Worm (Caenorhabditis elegans): ENCODE results near the gene bath-9.

bath-9 gene

DNA sequence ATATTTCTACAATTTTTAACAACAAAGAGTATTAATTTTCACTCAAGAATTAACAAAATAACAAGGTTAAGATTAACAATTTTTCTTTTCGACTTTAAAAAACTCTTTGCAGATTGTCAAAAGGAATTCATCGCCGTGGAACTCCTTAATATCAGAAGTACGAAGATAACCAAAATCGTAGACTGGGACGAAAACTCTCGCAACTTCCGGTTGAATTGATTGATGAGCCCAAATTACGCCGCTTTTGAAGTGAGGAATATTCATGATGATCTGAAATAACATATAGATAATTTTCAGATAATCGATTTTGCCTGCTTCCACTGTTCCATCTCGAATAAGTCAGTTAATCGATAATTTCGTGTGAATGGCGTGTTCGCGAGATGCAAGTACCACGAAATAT, 33.2 kb upstream of the bath-9 start, which contains the start of gene F14D2.15:
F14D2.15 (minus strand) TSS at position 101 of the 400 bp plus-strand sequence.
- no peak for TF ChIP-seq hmbx-1 (tag; optimal IDR thresholded peaks at IDR 0.05)

DNA sequence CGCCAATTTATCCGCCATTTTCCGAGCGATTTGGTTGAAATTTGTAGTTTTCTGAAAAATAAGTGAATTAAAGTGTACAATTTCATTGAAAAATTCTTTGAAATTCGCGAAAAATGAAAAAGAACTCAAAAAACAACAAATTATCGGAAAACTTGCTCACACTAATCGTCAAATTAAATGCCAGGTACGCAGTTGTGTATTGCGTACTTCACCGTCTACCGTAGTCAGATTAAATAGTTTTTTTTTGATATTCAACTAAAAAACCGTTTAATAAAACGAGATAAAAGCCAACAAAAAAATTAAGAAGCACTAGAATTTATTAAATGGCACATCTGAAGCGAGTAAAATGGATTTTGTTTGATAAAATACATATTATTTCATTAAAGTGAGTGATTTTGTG, 32.0 kb upstream of the bath-9 start, which contains the start of gene bath-28:
bath-28 (minus strand) TSS at position 51 of the 400 bp plus-strand sequence.
- TF ChIP-seq sea-1 (GFP tag; conservative IDR thresholded peaks at IDR 0.05) (no peak), ceh-13 (GFP tag; optimal IDR thresholded peaks at IDR 0.05) (no peak), ceh-36 (tag; optimal IDR thresholded peaks at IDR 0.05) (no peak), tra-4 (tag; optimal IDR thresholded peaks at IDR 0.05) (no peak), ama-1 (optimal IDR thresholded peaks at IDR 0.05) (no peak), B0310.2 (tag; optimal IDR thresholded peaks at IDR 0.05) (no peak), F13C5.2 (tag; optimal IDR thresholded peaks at IDR 0.05) (no peak), pes-1 (GFP tag; IDR thresholded peaks at IDR 0.05) (no peak), hmg-4 (GFP tag; optimal IDR thresholded peaks at IDR 0.05) (no peak), tbx-37 (GFP tag; conservative IDR thresholded peaks at IDR 0.05) (no peak), scrt-1 (GFP tag; IDR thresholded peaks at IDR 0.05) (no peak), hnd-1 (tag; optimal IDR thresholded peaks at IDR 0.05) (no peak), flt-1 (GFP tag; IDR thresholded peaks at IDR 0.05) (no peak), ets-7 (tag; optimal IDR thresholded peaks at IDR 0.05) (no peak)

DNA sequence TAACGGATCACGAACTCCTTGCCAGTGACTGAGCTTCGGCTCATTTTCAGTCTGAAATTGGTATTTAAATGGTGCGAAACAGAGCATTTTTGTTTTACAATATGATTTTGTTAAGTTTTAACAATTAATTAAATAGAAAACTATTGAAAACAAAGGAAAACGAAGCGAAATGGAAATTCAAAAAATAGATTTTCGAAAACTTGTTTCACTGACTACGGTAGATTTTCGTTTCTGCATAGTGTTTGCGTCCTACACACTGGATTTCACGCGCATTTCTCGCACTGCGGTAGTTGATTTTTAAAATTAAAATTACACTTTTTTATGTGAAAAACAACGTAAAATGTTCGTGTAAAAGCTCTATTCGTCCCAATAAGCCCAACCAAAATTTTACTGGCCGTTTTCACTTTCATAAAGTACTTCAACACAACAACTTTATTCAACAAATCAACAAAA, 30.5 kb upstream of the bath-9 start, which contains the start of gene bath-30:
bath-30 (minus strand) TSS at position 51 of the 453 bp plus-strand sequence.
- TF ChIP-seq ama-1 (optimal IDR thresholded peaks at IDR 0.05) (no peak), ets-7 (tag; optimal IDR thresholded peaks at IDR 0.05) (no peak), flt-1 (GFP tag; IDR thresholded peaks at IDR 0.05) (no peak), ceh-13 (GFP tag; optimal IDR thresholded peaks at IDR 0.05) (no peak), scrt-1 (GFP tag; IDR thresholded peaks at IDR 0.05) (no peak)

DNA sequence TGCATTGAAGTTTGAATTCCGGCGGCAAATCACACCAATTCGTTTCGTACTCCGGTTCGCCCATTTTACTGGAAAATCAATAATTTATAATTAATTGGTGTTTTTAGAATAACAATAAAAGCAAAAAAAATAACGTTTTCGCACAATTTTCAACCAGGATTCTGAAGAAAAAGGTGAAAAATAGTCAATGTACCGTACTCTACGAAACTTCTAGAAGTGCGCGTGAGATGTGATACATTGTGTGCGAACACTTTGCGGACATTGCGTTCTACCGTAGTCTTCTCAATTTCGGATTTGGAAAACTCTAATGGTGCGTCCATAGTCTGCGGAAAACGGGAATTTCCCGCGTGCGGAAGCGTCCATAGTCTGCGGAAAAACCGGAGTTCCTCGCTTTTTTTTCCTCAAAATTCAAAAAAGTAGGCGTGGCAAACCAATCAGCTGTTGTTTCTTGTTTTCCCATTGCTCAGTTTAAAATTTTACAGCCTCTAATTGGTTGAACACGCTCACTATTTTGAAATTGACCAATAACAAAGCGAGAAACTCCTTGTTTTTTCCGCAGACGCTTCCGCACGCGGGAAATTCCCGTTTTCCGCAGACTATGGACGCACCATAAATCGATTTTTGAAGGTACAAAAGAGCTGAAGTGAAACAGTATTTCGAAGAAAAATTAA, 28.8 kb upstream of the bath-9 start, which contains the start of the genes F14D2.14 and bath-29:
F14D2.14 (minus strand) TSS at position 51 of the 671 bp plus-strand sequence.
bath-29 (plus strand) TSS at position 621 of the 671 bp plus-strand sequence.
- no peak for TF ChIP-seq aly-1 (tag; optimal IDR thresholded peaks at IDR 0.05)

DNA sequence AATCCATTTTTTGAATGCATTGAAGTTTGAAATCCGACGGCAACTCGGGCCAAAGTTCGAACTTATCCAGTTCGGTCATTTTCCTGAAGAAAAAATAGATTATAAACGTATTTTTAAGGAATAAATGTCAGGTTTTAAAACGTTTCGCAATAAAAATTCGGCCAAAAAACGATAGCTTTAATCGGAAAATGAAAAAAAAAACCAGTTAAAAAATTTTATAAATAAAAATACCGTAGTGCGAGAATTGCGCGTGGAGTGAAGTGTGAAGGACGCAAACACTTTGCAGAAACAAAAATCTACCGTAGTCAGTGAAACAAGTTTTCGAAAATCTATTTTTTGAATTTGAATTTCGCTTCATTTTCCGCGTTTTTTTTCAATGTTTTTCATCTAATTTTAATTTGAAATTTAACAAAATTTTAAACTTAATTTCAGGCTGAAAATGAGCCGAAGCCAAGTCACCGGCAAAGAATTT, 27.0 kb upstream of the bath-9 start, which contains the start of gene F14D2.8:
F14D2.8 (minus strand) TSS at position 51 of the 472 bp plus-strand sequence.
- TF ChIP-seq sea-1 (GFP tag; conservative IDR thresholded peaks at IDR 0.05) (no peak), hnd-1 (tag; optimal IDR thresholded peaks at IDR 0.05) (no peak), ama-1 (optimal IDR thresholded peaks at IDR 0.05) (no peak), F13C5.2 (tag; optimal IDR thresholded peaks at IDR 0.05) (no peak), scrt-1 (GFP tag; IDR thresholded peaks at IDR 0.05) (no peak), B0310.2 (tag; optimal IDR thresholded peaks at IDR 0.05) (no peak), ceh-13 (GFP tag; optimal IDR thresholded peaks at IDR 0.05) (no peak), flt-1 (GFP tag; IDR thresholded peaks at IDR 0.05) (no peak), hmbx-1 (tag; optimal IDR thresholded peaks at IDR 0.05) (no peak), pes-1 (GFP tag; IDR thresholded peaks at IDR 0.05) (no peak), ets-7 (tag; optimal IDR thresholded peaks at IDR 0.05) (no peak), ceh-36 (tag; optimal IDR thresholded peaks at IDR 0.05) (no peak), aly-1 (tag; optimal IDR thresholded peaks at IDR 0.05) (no peak), tra-4 (tag; optimal IDR thresholded peaks at IDR 0.05) (no peak), hmg-4 (GFP tag; optimal IDR thresholded peaks at IDR 0.05) (no peak), tbx-37 (GFP tag; conservative IDR thresholded peaks at IDR 0.05) (no peak)

DNA sequence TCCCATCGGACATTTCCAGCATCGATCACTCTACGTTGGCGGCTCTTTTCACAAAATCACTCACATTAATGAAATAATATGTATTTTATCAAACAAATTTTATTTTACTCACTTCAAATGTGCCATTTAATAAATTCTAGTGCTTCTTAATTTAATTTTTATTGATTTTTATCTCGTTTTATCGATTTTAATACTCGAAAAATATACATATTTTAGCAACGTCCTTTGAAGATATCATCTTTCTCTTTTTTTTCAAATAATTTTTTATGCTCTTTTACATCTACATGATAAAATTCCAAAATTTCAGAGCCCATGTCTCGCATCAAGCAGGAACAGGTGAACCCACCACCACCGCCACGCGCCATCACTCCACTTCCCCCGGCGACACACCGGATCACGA, 18.1 kb upstream of the bath-9 start, which contains the start of the genes lido-14 and bath-27:
lido-14 (plus strand) TSS at position 301 of the 400 bp plus-strand sequence.
bath-27 (plus strand) TSS at position 306 of the 400 bp plus-strand sequence.
- no peak for TF ChIP-seq sea-1 (GFP tag; conservative IDR thresholded peaks at IDR 0.05)
- TF ChIP-seq ets-7 (tag; optimal IDR thresholded peaks at IDR 0.05), result no peak
- TF ChIP-seq tbx-37 (GFP tag; conservative IDR thresholded peaks at IDR 0.05), result no peak

DNA sequence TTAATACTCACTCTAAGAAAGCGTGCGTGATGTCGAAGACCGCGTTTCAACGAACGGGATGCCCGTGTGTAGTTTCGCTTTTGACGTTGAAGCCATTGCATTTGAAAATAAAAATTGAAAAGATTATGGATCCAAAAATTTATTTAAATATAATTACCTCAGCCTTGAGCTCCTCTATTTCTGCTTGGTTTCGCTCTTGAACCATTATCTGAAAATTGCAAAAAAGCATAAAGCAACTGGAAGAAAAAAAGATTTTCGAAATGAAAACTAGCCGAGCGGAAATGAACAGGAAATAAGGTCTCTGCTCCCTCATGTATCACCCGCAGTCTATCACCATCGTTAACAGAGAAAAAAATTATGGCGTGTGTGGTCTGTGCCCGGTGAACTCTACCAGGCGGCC, 9.8 kb upstream of the bath-9 start, which contains the start of gene Y49F6C.6:
Y49F6C.6 (minus strand) TSS at position 101 of the 400 bp plus-strand sequence.
- TF ChIP-seq hnd-1 (tag; optimal IDR thresholded peaks at IDR 0.05) (no peak), tbx-37 (GFP tag; conservative IDR thresholded peaks at IDR 0.05) (no peak), flt-1 (GFP tag; IDR thresholded peaks at IDR 0.05) (no peak), scrt-1 (GFP tag; IDR thresholded peaks at IDR 0.05) (no peak), pes-1 (GFP tag; IDR thresholded peaks at IDR 0.05) (no peak)

DNA sequence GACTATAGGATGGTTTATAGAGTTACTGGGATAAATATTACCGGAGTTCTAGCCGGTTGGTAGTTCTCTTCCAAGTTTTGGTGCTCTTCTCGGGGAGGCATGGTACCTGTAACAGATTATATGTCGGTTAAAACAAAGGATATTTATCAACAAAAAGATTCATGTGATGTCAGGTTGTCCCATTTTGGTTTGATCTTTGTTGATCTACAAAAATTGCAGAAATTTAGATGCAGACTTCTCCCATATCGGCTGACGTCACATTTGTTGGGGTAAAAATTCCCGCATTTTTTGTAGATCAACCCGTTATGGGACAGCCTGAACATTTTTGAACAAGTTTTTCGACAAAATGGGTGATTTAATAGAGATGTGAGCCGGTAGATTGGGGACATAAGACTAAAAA, 8.8 kb upstream of the bath-9 start, which contains the start of gene Y49F6C.7:
Y49F6C.7 (minus strand) TSS at position 101 of the 400 bp plus-strand sequence.
- TF ChIP-seq scrt-1 (GFP tag; IDR thresholded peaks at IDR 0.05) (no peak), sea-1 (GFP tag; conservative IDR thresholded peaks at IDR 0.05) (no peak), aly-1 (tag; optimal IDR thresholded peaks at IDR 0.05) (no peak), pes-1 (GFP tag; IDR thresholded peaks at IDR 0.05) (no peak), hmg-4 (GFP tag; optimal IDR thresholded peaks at IDR 0.05) (no peak), tbx-11 (GFP tag; IDR thresholded peaks at IDR 0.05) (no peak), ets-7 (tag; optimal IDR thresholded peaks at IDR 0.05) (no peak), F13C5.2 (tag; optimal IDR thresholded peaks at IDR 0.05) (no peak), ama-1 (optimal IDR thresholded peaks at IDR 0.05) (no peak), hnd-1 (tag; optimal IDR thresholded peaks at IDR 0.05) (no peak), ceh-13 (GFP tag; optimal IDR thresholded peaks at IDR 0.05) (no peak)
